Fruit fly (Drosophila melanogaster) whole organism, embryonic: ENCODE results near the gene wisp.
A peak's percentile ranks its signal among the peaks of the same experiment; 100 is the strongest.

Source experiments
- Bdp1 ChIP-seq: fragments of 200-800 bp; sonication (Bioruptor generic); optimal IDR thresholded peaks from 3 replicates; lab custom pipeline; 2016; ENCODE audit warnings: missing biosample characterization, missing genetic modification characterization
- Bgb ChIP-seq: fragments of 200-800 bp; sonication (Bioruptor generic); IDR thresholded peaks from 2 replicates; pipeline ENCODE4 v1.3.6; 2022; ENCODE audit warnings: missing biosample characterization, missing genetic modification characterization; ENCODE audit not compliant: partially characterized antibody
- BtbVII ChIP-seq: fragments of 200-800 bp; sonication (Bioruptor generic); optimal IDR thresholded peaks from 3 replicates; lab custom pipeline; 2017; ENCODE audit warnings: missing biosample characterization, mild to moderate bottlenecking, missing genetic modification characterization
- CG10654 ChIP-seq: fragments of 200-800 bp; sonication (Bioruptor generic); optimal IDR thresholded peaks from 2 replicates; lab custom pipeline; 2016; ENCODE audit warnings: missing biosample characterization, missing genetic modification characterization
- CG2116 ChIP-seq: fragments of 200-800 bp; sonication (Bioruptor generic); optimal IDR thresholded peaks from 3 replicates; lab custom pipeline; 2018; ENCODE audit warnings: missing biosample characterization, mild to moderate bottlenecking, missing genetic modification characterization
- CG3407 ChIP-seq: fragments of 200-800 bp; sonication (Bioruptor generic); optimal IDR thresholded peaks from 2 replicates; lab custom pipeline; 2018; ENCODE audit warnings: missing biosample characterization, mild to moderate bottlenecking, missing genetic modification characterization
- CG43689 ChIP-seq: fragments of 200-800 bp; sonication (Bioruptor generic); IDR thresholded peaks from 2 replicates; pipeline ENCODE4 v1.3.6; 2022; ENCODE audit warnings: missing biosample characterization, missing genetic modification characterization
- CG4730 ChIP-seq: fragments of 200-800 bp; sonication (Bioruptor generic); IDR thresholded peaks from 2 replicates; pipeline ENCODE4 v1.3.6; 2022; ENCODE audit warnings: missing biosample characterization, missing genetic modification characterization
- CG6765 ChIP-seq: fragments of 200-800 bp; sonication (Bioruptor generic); optimal IDR thresholded peaks from 3 replicates; lab custom pipeline; 2017; ENCODE audit warnings: missing biosample characterization, mild to moderate bottlenecking, missing genetic modification characterization
- CG8290 ChIP-seq, 3 experiments: fragments of 200-800 bp; sonication (Bioruptor generic); optimal IDR thresholded peaks; 2 replicates each; lab custom pipeline; 2016 to 2019; ENCODE audit warnings: missing biosample characterization in 3 of 3, missing genetic modification characterization in 3 of 3, mild to moderate bottlenecking in 2 of 3, moderate library complexity in 1 of 3
- CG8924 ChIP-seq: fragments of 200-800 bp; optimal IDR thresholded peaks from 3 replicates; lab custom pipeline; 2019; ENCODE audit warnings: missing biosample characterization, mild to moderate bottlenecking, missing genetic modification characterization, moderate library complexity
- CrebB ChIP-seq: fragments of 200-800 bp; sonication (Bioruptor generic); optimal IDR thresholded peaks from 3 replicates; lab custom pipeline; 2018; ENCODE audit warnings: missing biosample characterization, mild to moderate bottlenecking, missing genetic modification characterization
- Dll ChIP-seq: fragments of 200-800 bp; sonication (Bioruptor generic); IDR thresholded peaks from 4 replicates; pipeline ENCODE4 v1.3.6; 2022; ENCODE audit warnings: missing biosample characterization, missing genetic modification characterization; ENCODE audit not compliant: partially characterized antibody
- Dp ChIP-seq: fragments of 200-800 bp; sonication (Bioruptor generic); optimal IDR thresholded peaks from 2 replicates; lab custom pipeline; 2018; ENCODE audit warnings: missing biosample characterization, mild to moderate bottlenecking, missing genetic modification characterization, moderate library complexity
- Hsf ChIP-seq: fragments of 200-800 bp; sonication (Bioruptor generic); optimal IDR thresholded peaks from 3 replicates; lab custom pipeline; 2016; ENCODE audit warnings: missing biosample characterization, missing genetic modification characterization
- Lhr ChIP-seq: fragments of 200-800 bp; sonication (Bioruptor generic); optimal IDR thresholded peaks from 3 replicates; lab custom pipeline; 2017; ENCODE audit warnings: mild to moderate bottlenecking, missing biosample characterization, missing genetic modification reagents, missing genetic modification characterization
- MESR4 ChIP-seq: fragments of 200-800 bp; sonication (Bioruptor generic); optimal IDR thresholded peaks from 2 replicates; lab custom pipeline; 2018; ENCODE audit warnings: missing biosample characterization, mild to moderate bottlenecking, missing genetic modification characterization, moderate library complexity
- Mad ChIP-seq: fragments of 200-800 bp; sonication (Bioruptor generic); optimal IDR thresholded peaks from 2 replicates; lab custom pipeline; 2016; ENCODE audit warnings: missing biosample characterization, missing genetic modification characterization
- Mes4 ChIP-seq: fragments of 200-800 bp; sonication (Bioruptor generic); optimal IDR thresholded peaks from 2 replicates; lab custom pipeline; 2016; ENCODE audit warnings: missing biosample characterization, missing genetic modification characterization
- Nf-YC ChIP-seq: fragments of 200-800 bp; optimal IDR thresholded peaks from 3 replicates; lab custom pipeline; 2019; ENCODE audit warnings: missing biosample characterization, mild to moderate bottlenecking, missing genetic modification characterization, moderate library complexity
- Oaz ChIP-seq: fragments of 200-800 bp; sonication (Bioruptor generic); IDR thresholded peaks from 2 replicates; pipeline ENCODE4 v1.3.6; 2022; ENCODE audit warnings: missing biosample characterization, missing genetic modification characterization
- Opbp ChIP-seq: fragments of 200-800 bp; sonication (Bioruptor generic); IDR thresholded peaks from 3 replicates; pipeline ENCODE4 v1.3.6; 2022; ENCODE audit warnings: missing biosample characterization, missing genetic modification characterization; ENCODE audit not compliant: partially characterized antibody
- Poxn ChIP-seq: fragments of 200-800 bp; sonication (Bioruptor generic); IDR thresholded peaks from 2 replicates; pipeline ENCODE4 v1.3.6; 2022; ENCODE audit warnings: missing biosample characterization, missing genetic modification characterization
- Ssrp ChIP-seq: fragments of 200-800 bp; sonication (Bioruptor generic); optimal IDR thresholded peaks from 2 replicates; lab custom pipeline; 2018; ENCODE audit warnings: missing biosample characterization, mild to moderate bottlenecking, missing genetic modification characterization, moderate library complexity
- TFAM ChIP-seq: fragments of 200-800 bp; sonication (Bioruptor generic); optimal IDR thresholded peaks from 2 replicates; lab custom pipeline; 2017; ENCODE audit warnings: missing biosample characterization, missing genetic modification characterization, inconsistent platforms
- chm ChIP-seq: fragments of 200-800 bp; sonication (Bioruptor generic); IDR thresholded peaks from 2 replicates; pipeline ENCODE4 v1.3.6; 2022; ENCODE audit warnings: missing biosample characterization, missing genetic modification characterization
- corto ChIP-seq: fragments of 200-800 bp; sonication (Bioruptor generic); optimal IDR thresholded peaks from 2 replicates; lab custom pipeline; 2016; ENCODE audit warnings: missing biosample characterization, mild to moderate bottlenecking, missing genetic modification characterization, moderate library complexity
- danr ChIP-seq: fragments of 200-800 bp; sonication (Bioruptor generic); IDR thresholded peaks from 2 replicates; pipeline ENCODE4 v1.3.6; 2022; ENCODE audit warnings: missing biosample characterization, missing genetic modification characterization
- dm ChIP-seq: fragments of 200-800 bp; sonication (Bioruptor generic); optimal IDR thresholded peaks from 3 replicates; lab custom pipeline; 2016; ENCODE audit warnings: missing biosample characterization, missing genetic modification characterization
- dpn ChIP-seq, 2 experiments: fragments of 200-800 bp; sonication (Bioruptor generic); optimal IDR thresholded peaks; 3 replicates each; lab custom pipeline; 2016; ENCODE audit warnings: missing biosample characterization in 2 of 2, missing genetic modification characterization in 2 of 2
- gcm ChIP-seq: fragments of 200-800 bp; sonication (Bioruptor generic); optimal IDR thresholded peaks from 2 replicates; lab custom pipeline; 2019; ENCODE audit warnings: missing biosample characterization, mild to moderate bottlenecking, missing genetic modification characterization, moderate library complexity
- hkb ChIP-seq, 2 experiments: fragments of 200-800 bp in 1 of 2; fragments of >200 bp in 1 of 2; sonication (Bioruptor generic) in 1 of 2; IDR thresholded peaks in 1 of 2; optimal IDR thresholded peaks in 1 of 2; 2 replicates each; pipeline versions ENCODE4 v1.3.6 to Lab custom; 2017 to 2022; ENCODE audit warnings: missing biosample characterization in 1 of 2, missing genetic modification characterization in 1 of 2
- ken ChIP-seq: fragments of 200-800 bp; sonication (Bioruptor generic); IDR thresholded peaks from 3 replicates; pipeline ENCODE4 v1.3.6; 2022; ENCODE audit warnings: missing biosample characterization, missing genetic modification characterization
- lov ChIP-seq, 2 experiments: fragments of 200-800 bp in 1 of 2; fragments of >200 bp in 1 of 2; sonication (Bioruptor generic) in 1 of 2; IDR thresholded peaks in 1 of 2; optimal IDR thresholded peaks in 1 of 2; 2 replicates in 1 of 2; 3 replicates in 1 of 2; pipeline versions ENCODE4 v1.3.6 to Lab custom; 2017 to 2022; ENCODE audit warnings: missing biosample characterization in 1 of 2, missing genetic modification characterization in 1 of 2
- mld ChIP-seq: fragments of 200-800 bp; sonication (Bioruptor generic); IDR thresholded peaks from 3 replicates; pipeline ENCODE4 v1.3.6; 2022; ENCODE audit warnings: missing biosample characterization, missing genetic modification characterization; ENCODE audit not compliant: partially characterized antibody
- odd ChIP-seq: fragments of 200-800 bp; sonication (Bioruptor generic); optimal IDR thresholded peaks from 2 replicates; lab custom pipeline; 2017; ENCODE audit warnings: missing biosample characterization, mild to moderate bottlenecking, missing genetic modification characterization
- onecut ChIP-seq: fragments of 200-800 bp; sonication (Bioruptor generic); IDR thresholded peaks from 2 replicates; pipeline ENCODE4 v1.3.6; 2022; ENCODE audit warnings: missing biosample characterization, missing genetic modification characterization
- phol ChIP-seq: fragments of 200-800 bp; sonication (Bioruptor generic); optimal IDR thresholded peaks from 3 replicates; lab custom pipeline; 2018; ENCODE audit warnings: missing biosample characterization, mild to moderate bottlenecking, missing genetic modification characterization, moderate library complexity
- ro ChIP-seq: fragments of 200-800 bp; sonication (Bioruptor generic); IDR thresholded peaks from 2 replicates; pipeline ENCODE4 v1.3.6; 2022; ENCODE audit warnings: missing biosample characterization, missing genetic modification characterization
- sim ChIP-seq: fragments of 200-800 bp; sonication (Bioruptor generic); IDR thresholded peaks from 2 replicates; pipeline ENCODE4 v1.3.6; 2022; ENCODE audit warnings: missing biosample characterization, missing genetic modification characterization
- sima ChIP-seq: fragments of 200-800 bp; sonication (Bioruptor generic); optimal IDR thresholded peaks from 2 replicates; lab custom pipeline; 2016; ENCODE audit warnings: missing biosample characterization, missing genetic modification characterization
- slou ChIP-seq: fragments of 200-800 bp; sonication (Bioruptor generic); optimal IDR thresholded peaks from 3 replicates; lab custom pipeline; 2016; ENCODE audit warnings: missing biosample characterization, missing genetic modification characterization
- stwl ChIP-seq: fragments of 200-800 bp; sonication (Bioruptor generic); optimal IDR thresholded peaks from 3 replicates; lab custom pipeline; 2018; ENCODE audit warnings: missing biosample characterization, mild to moderate bottlenecking, missing genetic modification characterization, moderate library complexity
- tgo ChIP-seq: fragments of 200-800 bp; sonication (Bioruptor generic); IDR thresholded peaks from 3 replicates; pipeline ENCODE4 v1.3.6; 2022; ENCODE audit warnings: missing biosample characterization, missing genetic modification characterization
- tll ChIP-seq, 2 experiments: fragments of 200-800 bp in 1 of 2; fragments of >200 bp in 1 of 2; sonication (Bioruptor generic) in 1 of 2; optimal IDR thresholded peaks; 2 replicates each; lab custom pipeline; 2017 to 2019; ENCODE audit warnings: missing biosample characterization in 2 of 2, missing genetic modification characterization in 2 of 2, mild to moderate bottlenecking in 1 of 2, moderate library complexity in 1 of 2
- toy ChIP-seq: fragments of 200-800 bp; sonication (Bioruptor generic); IDR thresholded peaks from 2 replicates; pipeline ENCODE4 v1.3.6; 2022; ENCODE audit warnings: missing biosample characterization, missing genetic modification characterization
- twi ChIP-seq: fragments of 200-800 bp; optimal IDR thresholded peaks from 2 replicates; lab custom pipeline; 2019; ENCODE audit warnings: missing biosample characterization, mild to moderate bottlenecking, missing genetic modification characterization, moderate library complexity
- vvl ChIP-seq: fragments of 200-800 bp; sonication (Bioruptor generic); IDR thresholded peaks from 2 replicates; pipeline ENCODE4 v1.3.6; 2022; ENCODE audit warnings: missing biosample characterization, missing genetic modification characterization
- zen ChIP-seq: fragments of 200-800 bp; sonication (Bioruptor generic); optimal IDR thresholded peaks from 3 replicates; lab custom pipeline; 2018; ENCODE audit warnings: missing biosample characterization, mild to moderate bottlenecking, missing genetic modification characterization, moderate library complexity

Gene wisp

dm6 chrX:11852310-11852709 is 41.4 kb upstream of the wisp start, which contains the start of gene p24-1 (continued):
- TF ChIP-seq hkb (optimal IDR thresholded peaks at IDR 0.05; lab: Kevin White, UChicago) (peak; percentile 47), hkb (GFP tag; IDR thresholded peaks at IDR 0.05; lab: Robert Waterston, UW) (no peak), vvl (GFP tag; lab: Robert Waterston, UW) (peak; percentile 64), twi (tag; lab: Kevin White, UChicago) (no peak), CG8924 (tag; lab: Kevin White, UChicago) (no peak), CG10654 (GFP tag; lab: Kevin White, UChicago) (no peak), zen (tag; lab: Kevin White, UChicago) (no peak), Hsf (GFP tag; lab: Kevin White, UChicago) (peak; percentile 48), MESR4 (GFP tag; lab: Kevin White, UChicago) (peak; percentile 86), corto (GFP tag; lab: Kevin White, UChicago) (no peak), BtbVII (GFP tag; lab: Kevin White, UChicago) (no peak), tgo (GFP tag; lab: Robert Waterston, UW) (no peak; the same call in 2 of the 3 replicates), Mes4 (no peak), slou (no peak), sima (no peak), Dll (peak; percentile 83), sim (GFP tag; lab: Robert Waterston, UW) (no peak), lov (optimal IDR thresholded peaks at IDR 0.05; lab: Kevin White, UChicago) (no peak), lov (GFP tag; IDR thresholded peaks at IDR 0.05; lab: Robert Waterston, UW) (0 out of 3 replicates have a peak, but pooled peaks have one; percentile 22), TFAM (GFP tag; lab: Kevin White, UChicago) (no peak), tll (GFP tag; optimal IDR thresholded peaks at IDR 0.05; lab: Kevin White, UChicago) (no peak), danr (GFP tag; lab: Robert Waterston, UW) (no peak), dpn (GFP tag; optimal IDR thresholded peaks at IDR 0.05; lab: Kevin White, UChicago) (peak; percentile 51 to 64), Oaz (GFP tag; lab: Robert Waterston, UW) (no peak), CG4730 (GFP tag; lab: Robert Waterston, UW) (no peak), Nf-YC (peak; percentile 56), CrebB (peak; percentile 7), Bdp1 (peak; percentile 19), Dp (peak; percentile 93), ken (GFP tag; lab: Robert Waterston, UW) (no peak), CG8290 (GFP tag; optimal IDR thresholded peaks at IDR 0.05; lab: Kevin White, UChicago) (peak; percentile 87), CG8290 (tag; optimal IDR thresholded peaks at IDR 0.05; lab: Kevin White, UChicago) (peak in 1 of 2 experiments; percentile 91), Mad (no peak), Bgb (peak; percentile 93), mld (GFP tag; lab: Robert Waterston, UW) (peak; percentile 81), toy (GFP tag; lab: Robert Waterston, UW) (no peak), phol (tag; lab: Kevin White, UChicago) (peak; percentile 64), chm (GFP tag; lab: Robert Waterston, UW) (0 out of 2 replicates have a peak, but pooled peaks have one; percentile 44), CG2116 (peak; percentile 90), CG43689 (no peak), CG3407 (no peak), gcm (GFP tag; lab: Kevin White, UChicago) (peak; percentile 60), Lhr (peak; percentile 11), odd (GFP tag; lab: Kevin White, UChicago) (peak; percentile 38), stwl (peak; percentile 85), dm (GFP tag; lab: Kevin White, UChicago) (peak; percentile 61), CG6765 (GFP tag; lab: Kevin White, UChicago) (peak; percentile 14), onecut (GFP tag; lab: Robert Waterston, UW) (peak; percentile 31; the same call in 1 of the 2 replicates), ro (GFP tag; lab: Robert Waterston, UW) (no peak), Poxn (GFP tag; lab: Robert Waterston, UW) (no peak), Ssrp (tag; lab: Kevin White, UChicago) (no peak), Opbp (peak; percentile 92)
